Fruit fly (Drosophila melanogaster): ENCODE measurements around the gene Rpt4.

DNA sequence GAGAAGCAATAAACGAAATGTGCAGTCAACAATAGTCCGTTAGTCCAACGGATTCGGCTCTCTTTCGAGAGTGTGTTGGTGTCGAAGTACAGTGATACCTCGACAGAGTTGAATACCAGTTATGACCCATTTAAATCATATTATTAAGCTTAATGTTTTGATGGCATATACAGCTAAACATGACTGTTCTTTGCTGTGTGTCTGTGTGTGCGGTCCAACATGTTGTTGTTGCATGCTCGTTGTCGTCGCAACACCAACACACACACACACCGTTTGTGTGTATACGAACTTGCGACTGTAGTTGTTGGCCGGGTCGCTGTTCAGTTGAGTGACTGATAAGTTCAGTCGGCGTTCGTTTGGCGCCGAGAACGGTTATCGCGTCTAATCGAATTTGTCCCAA, 17.8 kb upstream of the Rpt4 start, which contains the start of gene CG15894:
- TF ChIP-seq pan (optimal IDR thresholded peaks at IDR 0.05) (no peak), psq (optimal IDR thresholded peaks at IDR 0.05) (no peak), usp (GFP tag; optimal IDR thresholded peaks at IDR 0.05) (no peak), Dll (optimal IDR thresholded peaks at IDR 0.05) (no peak), EcR (GFP tag; optimal IDR thresholded peaks at IDR 0.05) (no peak), CG8478 (optimal IDR thresholded peaks at IDR 0.05) (no peak)

All from whole organism.